Fruit fly (Drosophila melanogaster) whole organism, embryonic: Measurements from ENCODE around the gene CG15629.

Source experiments
- CG10147 ChIP-seq: fragments of 200-800 bp; sonication (Bioruptor generic); optimal IDR thresholded peaks from 2 replicates; lab custom pipeline; 2019; ENCODE audit warnings: missing biosample characterization, mild to moderate bottlenecking, missing genetic modification characterization, moderate library complexity
- CG10654 ChIP-seq: fragments of 200-800 bp; sonication (Bioruptor generic); optimal IDR thresholded peaks from 2 replicates; lab custom pipeline; 2016; ENCODE audit warnings: missing biosample characterization, missing genetic modification characterization
- CG11093 ChIP-seq: fragments of 200-800 bp; sonication (Bioruptor generic); IDR thresholded peaks from 3 replicates; pipeline ENCODE4 v1.3.6; 2022; ENCODE audit warnings: missing biosample characterization, missing genetic modification characterization
- CG11560 ChIP-seq: fragments of 200-800 bp; sonication (Bioruptor generic); IDR thresholded peaks from 3 replicates; pipeline ENCODE4 v1.3.6; 2022; ENCODE audit warnings: missing biosample characterization, missing genetic modification characterization
- CG11695 ChIP-seq: fragments of 200-800 bp; sonication (Bioruptor generic); IDR thresholded peaks from 3 replicates; pipeline ENCODE4 v1.3.6; 2022; ENCODE audit warnings: missing biosample characterization, missing genetic modification characterization
- CG12299 ChIP-seq: fragments of 200-800 bp; sonication (Bioruptor generic); optimal IDR thresholded peaks from 2 replicates; lab custom pipeline; 2018; ENCODE audit warnings: missing biosample characterization, mild to moderate bottlenecking, missing genetic modification characterization
- CG13287 ChIP-seq: fragments of 200-800 bp; sonication (Bioruptor generic); IDR thresholded peaks from 2 replicates; pipeline ENCODE4 v1.3.6; 2022; ENCODE audit warnings: missing biosample characterization, missing genetic modification characterization; ENCODE audit not compliant: partially characterized antibody
- CG13296 ChIP-seq: fragments of 200-800 bp; sonication (Bioruptor generic); optimal IDR thresholded peaks from 3 replicates; lab custom pipeline; 2018; ENCODE audit warnings: missing biosample characterization, mild to moderate bottlenecking, missing genetic modification characterization
- CG14014 ChIP-seq: fragments of 200-800 bp; sonication (Bioruptor generic); IDR thresholded peaks from 2 replicates; pipeline ENCODE4 v1.3.6; 2022; ENCODE audit warnings: missing biosample characterization, missing genetic modification characterization
- CG14050 ChIP-seq: fragments of 200-800 bp; sonication (Bioruptor generic); IDR thresholded peaks from 3 replicates; pipeline ENCODE4 v1.3.6; 2022; ENCODE audit warnings: missing biosample characterization, missing genetic modification characterization
- CG14710 ChIP-seq: fragments of 200-800 bp; sonication (Bioruptor generic); optimal IDR thresholded peaks from 3 replicates; lab custom pipeline; 2019; ENCODE audit warnings: missing biosample characterization, mild to moderate bottlenecking, missing genetic modification characterization, moderate library complexity
- CG17802 ChIP-seq: fragments of 200-800 bp; sonication (Bioruptor generic); optimal IDR thresholded peaks from 2 replicates; lab custom pipeline; 2018; ENCODE audit warnings: missing biosample characterization, mild to moderate bottlenecking, missing genetic modification characterization, moderate library complexity
- CG2199 ChIP-seq: fragments of 200-800 bp; sonication (Bioruptor generic); IDR thresholded peaks from 3 replicates; pipeline ENCODE4 v1.3.6; 2022; ENCODE audit warnings: missing biosample characterization, missing genetic modification characterization
- CG32532 ChIP-seq: fragments of 200-800 bp; sonication (Bioruptor generic); IDR thresholded peaks from 2 replicates; pipeline ENCODE4 v1.3.6; 2022; ENCODE audit warnings: missing biosample characterization, missing genetic modification characterization
- CG3407 ChIP-seq: fragments of 200-800 bp; sonication (Bioruptor generic); optimal IDR thresholded peaks from 2 replicates; lab custom pipeline; 2018; ENCODE audit warnings: missing biosample characterization, mild to moderate bottlenecking, missing genetic modification characterization
- CG3838 ChIP-seq: fragments of 200-800 bp; sonication (Bioruptor generic); optimal IDR thresholded peaks from 3 replicates; lab custom pipeline; 2016; ENCODE audit warnings: missing biosample characterization, missing genetic modification characterization
- CG42726 ChIP-seq: fragments of 200-800 bp; sonication (Bioruptor generic); IDR thresholded peaks from 2 replicates; pipeline ENCODE4 v1.3.6; 2022; ENCODE audit warnings: missing biosample characterization, missing genetic modification characterization; ENCODE audit not compliant: partially characterized antibody
- CG4730 ChIP-seq: fragments of 200-800 bp; sonication (Bioruptor generic); IDR thresholded peaks from 2 replicates; pipeline ENCODE4 v1.3.6; 2022; ENCODE audit warnings: missing biosample characterization, missing genetic modification characterization
- CG5953 ChIP-seq: fragments of 200-800 bp; sonication (Bioruptor generic); IDR thresholded peaks from 2 replicates; pipeline ENCODE4 v1.3.6; 2022; ENCODE audit warnings: missing biosample characterization, missing genetic modification characterization
- CG6254 ChIP-seq: fragments of 200-800 bp; sonication (Bioruptor generic); optimal IDR thresholded peaks from 3 replicates; lab custom pipeline; 2017; ENCODE audit warnings: mild to moderate bottlenecking, missing biosample characterization, missing genetic modification reagents, missing genetic modification characterization
- CG6791 ChIP-seq: fragments of 200-800 bp; sonication (Bioruptor generic); IDR thresholded peaks from 3 replicates; pipeline ENCODE4 v1.3.6; 2022; ENCODE audit warnings: missing biosample characterization, missing genetic modification characterization; ENCODE audit not compliant: partially characterized antibody
- CG7987 ChIP-seq: fragments of 200-800 bp; sonication (Bioruptor generic); optimal IDR thresholded peaks from 2 replicates; lab custom pipeline; 2018; ENCODE audit warnings: missing biosample characterization, mild to moderate bottlenecking, missing genetic modification characterization, moderate library complexity
- CG8388 ChIP-seq: fragments of 200-800 bp; sonication (Bioruptor generic); optimal IDR thresholded peaks from 2 replicates; lab custom pipeline; 2019; ENCODE audit warnings: missing biosample characterization, mild to moderate bottlenecking, missing genetic modification characterization, moderate library complexity
- CG8924 ChIP-seq: fragments of 200-800 bp; optimal IDR thresholded peaks from 3 replicates; lab custom pipeline; 2019; ENCODE audit warnings: missing biosample characterization, mild to moderate bottlenecking, missing genetic modification characterization, moderate library complexity
- CG9727 ChIP-seq: fragments of 200-800 bp; sonication (Bioruptor generic); optimal IDR thresholded peaks from 3 replicates; lab custom pipeline; 2017; ENCODE audit warnings: missing biosample characterization, mild to moderate bottlenecking, missing genetic modification characterization
- Camta ChIP-seq: fragments of 200-800 bp; sonication (Bioruptor generic); optimal IDR thresholded peaks from 2 replicates; lab custom pipeline; 2016; ENCODE audit warnings: missing biosample characterization, missing genetic modification characterization
- Deaf1 ChIP-seq: fragments of 200-800 bp; optimal IDR thresholded peaks from 3 replicates; lab custom pipeline; 2019; ENCODE audit warnings: missing biosample characterization, mild to moderate bottlenecking, missing genetic modification characterization, moderate library complexity
- Dip2 ChIP-seq: fragments of 200-800 bp; sonication (Bioruptor generic); IDR thresholded peaks from 2 replicates; pipeline ENCODE4 v1.3.6; 2022; ENCODE audit warnings: missing biosample characterization, missing genetic modification characterization
- HLH4C ChIP-seq: fragments of 200-800 bp; sonication (Bioruptor generic); IDR thresholded peaks from 3 replicates; pipeline ENCODE4 v1.3.6; 2022; ENCODE audit warnings: missing biosample characterization, missing genetic modification characterization; ENCODE audit not compliant: partially characterized antibody
- HmgZ ChIP-seq: fragments of 200-800 bp; sonication (Bioruptor generic); optimal IDR thresholded peaks from 2 replicates; lab custom pipeline; 2018; ENCODE audit warnings: missing biosample characterization, mild to moderate bottlenecking, missing genetic modification characterization
- Hr3 ChIP-seq: fragments of 200-800 bp; sonication (Bioruptor generic); optimal IDR thresholded peaks from 3 replicates; lab custom pipeline; 2016; ENCODE audit warnings: missing biosample characterization, missing genetic modification characterization
- Kr ChIP-seq: fragments of 200-800 bp; sonication (Bioruptor generic); optimal IDR thresholded peaks from 2 replicates; lab custom pipeline; 2017; ENCODE audit warnings: missing biosample characterization, mild to moderate bottlenecking, missing genetic modification characterization
- Taf1 ChIP-seq: fragments of 200-800 bp; sonication (Bioruptor generic); IDR thresholded peaks from 2 replicates; pipeline ENCODE4 v1.3.6; 2022; ENCODE audit warnings: missing biosample characterization, missing genetic modification characterization
- Usf ChIP-seq: fragments of 200-800 bp; sonication (Bioruptor generic); optimal IDR thresholded peaks from 2 replicates; lab custom pipeline; 2017; ENCODE audit warnings: missing genotype, missing biosample characterization, missing genetic modification characterization
- Xbp1 ChIP-seq: fragments of 200-800 bp; sonication (Bioruptor generic); optimal IDR thresholded peaks from 3 replicates; lab custom pipeline; 2016; ENCODE audit warnings: missing biosample characterization, mild to moderate bottlenecking, missing genetic modification characterization
- ash1 ChIP-seq: fragments of 200-800 bp; sonication (Bioruptor generic); optimal IDR thresholded peaks from 2 replicates; lab custom pipeline; 2018; ENCODE audit warnings: missing biosample characterization, mild to moderate bottlenecking, missing genetic modification characterization
- dmrt11E ChIP-seq: fragments of 200-800 bp; sonication (Bioruptor generic); optimal IDR thresholded peaks from 3 replicates; lab custom pipeline; 2018; ENCODE audit warnings: missing biosample characterization, mild to moderate bottlenecking, missing genetic modification characterization, moderate library complexity
- dmrt99B ChIP-seq: fragments of 200-800 bp; sonication (Bioruptor generic); optimal IDR thresholded peaks from 2 replicates; lab custom pipeline; 2018; ENCODE audit warnings: missing biosample characterization, mild to moderate bottlenecking, missing genetic modification characterization, moderate library complexity
- fd3F ChIP-seq: fragments of 200-800 bp; sonication (Bioruptor generic); optimal IDR thresholded peaks from 2 replicates; lab custom pipeline; 2018; ENCODE audit warnings: missing biosample characterization, mild to moderate bottlenecking, missing genetic modification characterization, moderate library complexity
- kay ChIP-seq: fragments of 200-800 bp; sonication (Bioruptor generic); optimal IDR thresholded peaks from 2 replicates; lab custom pipeline; 2016; ENCODE audit warnings: missing biosample characterization, missing genetic modification characterization
- knrl ChIP-seq: fragments of 200-800 bp; sonication (Bioruptor generic); IDR thresholded peaks from 3 replicates; pipeline ENCODE4 v1.3.6; 2022; ENCODE audit warnings: missing biosample characterization, missing genetic modification characterization; ENCODE audit not compliant: partially characterized antibody
- org-1 ChIP-seq: fragments of 200-800 bp; sonication (Bioruptor generic); optimal IDR thresholded peaks from 2 replicates; lab custom pipeline; 2017; ENCODE audit warnings: missing biosample characterization, missing genetic modification characterization
- run ChIP-seq: fragments of 200-800 bp; sonication (Bioruptor generic); optimal IDR thresholded peaks from 3 replicates; lab custom pipeline; 2018; ENCODE audit warnings: missing biosample characterization, mild to moderate bottlenecking, missing genetic modification characterization
- salm ChIP-seq: fragments of 200-800 bp; sonication (Bioruptor generic); optimal IDR thresholded peaks from 2 replicates; lab custom pipeline; 2018; ENCODE audit warnings: missing biosample characterization, mild to moderate bottlenecking, missing genetic modification characterization
- seq ChIP-seq: fragments of 200-800 bp; sonication (Bioruptor generic); IDR thresholded peaks from 2 replicates; pipeline ENCODE4 v1.3.6; 2022; ENCODE audit warnings: missing biosample characterization, missing genetic modification characterization
- sna ChIP-seq: fragments of 200-800 bp; sonication (Bioruptor generic); IDR thresholded peaks from 2 replicates; pipeline ENCODE4 v1.3.6; 2022; ENCODE audit warnings: missing biosample characterization, missing genetic modification characterization; ENCODE audit not compliant: partially characterized antibody
- unc-4 ChIP-seq: fragments of 200-800 bp; sonication (Bioruptor generic); IDR thresholded peaks from 2 replicates; pipeline ENCODE4 v1.3.6; 2022; ENCODE audit warnings: missing biosample characterization, missing genetic modification characterization; ENCODE audit not compliant: partially characterized antibody
- yki ChIP-seq: fragments of >200 bp; optimal IDR thresholded peaks from 3 replicates; lab custom pipeline; 2018
- zen ChIP-seq: fragments of 200-800 bp; sonication (Bioruptor generic); optimal IDR thresholded peaks from 3 replicates; lab custom pipeline; 2018; ENCODE audit warnings: missing biosample characterization, mild to moderate bottlenecking, missing genetic modification characterization, moderate library complexity

Gene CG15629

DNA sequence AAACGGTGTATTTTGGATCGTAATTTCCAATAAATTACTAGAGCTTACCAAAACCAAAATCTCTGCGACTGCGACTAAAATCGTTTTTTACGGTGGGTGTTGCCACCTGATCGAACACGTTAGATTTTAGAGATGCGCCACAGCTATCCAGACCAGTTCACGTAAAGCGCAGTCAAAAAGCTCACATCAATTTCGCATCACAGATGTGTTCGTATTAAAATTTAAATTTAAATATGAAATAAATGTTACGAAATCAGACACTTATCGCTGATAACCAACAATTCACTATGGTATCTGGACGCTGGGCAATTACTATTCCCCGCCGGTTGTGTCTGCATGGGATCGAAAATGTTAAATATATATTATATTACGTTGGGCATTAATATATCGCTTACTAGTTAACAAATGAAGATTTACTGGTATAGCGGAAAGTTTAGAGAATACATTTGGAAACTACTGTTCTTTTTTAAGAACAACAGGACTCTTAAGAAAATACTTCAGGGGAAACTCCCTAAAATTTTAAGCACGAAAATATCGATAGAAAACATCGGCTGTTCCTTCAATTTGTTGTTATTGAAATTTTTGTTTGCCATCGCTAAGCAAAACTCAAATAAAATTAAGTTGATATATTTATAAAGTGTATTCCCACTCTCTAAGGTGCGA is 34.5 kb downstream of the CG15629 start, which contains the start of the genes mxt and CG11927 (continued):
- TF ChIP-seq CG9727 (GFP tag; lab: Kevin White, UChicago): peak; percentile 33
- TF ChIP-seq sna: peak; percentile 82
- peak; percentile 88 for TF ChIP-seq knrl (GFP tag; lab: Robert Waterston, UW)
- TF ChIP-seq yki (lab: Kevin White, UChicago): no peak
- no peak for TF ChIP-seq CG14050 (GFP tag; lab: Robert Waterston, UW)
- TF ChIP-seq salm (tag; lab: Kevin White, UChicago): no peak
- TF ChIP-seq dmrt11E (tag; lab: Kevin White, UChicago): peak; percentile 29
- no peak for TF ChIP-seq CG4730 (GFP tag; lab: Robert Waterston, UW)
- no peak for TF ChIP-seq CG3407 (GFP tag; lab: Kevin White, UChicago)
- peak; percentile 27 for TF ChIP-seq Camta (GFP tag; lab: Kevin White, UChicago)
- peak; percentile 3 for TF ChIP-seq CG8388 (GFP tag; lab: Kevin White, UChicago)
- no peak for TF ChIP-seq run (tag; lab: Kevin White, UChicago)
- no peak for TF ChIP-seq zen (tag; lab: Kevin White, UChicago)
- TF ChIP-seq CG42726: peak; percentile 85; the same call in 1 of the 2 replicates
- no peak for TF ChIP-seq CG6254
- TF ChIP-seq CG13287: peak; percentile 90
- peak; percentile 7 for TF ChIP-seq CG3838 (GFP tag; lab: Kevin White, UChicago)
- TF ChIP-seq CG11695 (GFP tag; lab: Robert Waterston, UW): no peak
- TF ChIP-seq Deaf1 (tag; lab: Kevin White, UChicago): no peak
- no peak for TF ChIP-seq seq (GFP tag; lab: Robert Waterston, UW)
- TF ChIP-seq CG5953 (GFP tag; lab: Robert Waterston, UW): no peak
- no peak for TF ChIP-seq Kr
- peak; percentile 23 for TF ChIP-seq fd3F (GFP tag; lab: Kevin White, UChicago)
- no peak for TF ChIP-seq Usf (GFP tag; lab: Kevin White, UChicago)
- TF ChIP-seq CG14710 (tag; lab: Kevin White, UChicago): peak; percentile 63
- TF ChIP-seq CG14014 (GFP tag; lab: Robert Waterston, UW): 0 out of 2 replicates have a peak, but pooled peaks have one; percentile 45
- TF ChIP-seq CG11560 (tag; lab: Robert Waterston, UW): no peak
- TF ChIP-seq CG13296 (GFP tag; lab: Kevin White, UChicago): no peak
- TF ChIP-seq CG32532 (GFP tag; lab: Robert Waterston, UW): peak; percentile 61
- no peak for TF ChIP-seq org-1 (GFP tag; lab: Kevin White, UChicago)
- peak; percentile 66 for TF ChIP-seq Xbp1 (GFP tag; lab: Kevin White, UChicago)
- no peak for TF ChIP-seq dmrt99B
- TF ChIP-seq ash1 (GFP tag; lab: Kevin White, UChicago): no peak
- peak; percentile 87 for TF ChIP-seq unc-4
- TF ChIP-seq Taf1 (GFP tag; lab: Robert Waterston, UW): no peak
- TF ChIP-seq Dip2 (GFP tag; lab: Robert Waterston, UW): no peak
- peak; percentile 82 for TF ChIP-seq CG6791 (GFP tag; lab: Robert Waterston, UW)
- no peak for TF ChIP-seq CG12299
- peak; percentile 38 for TF ChIP-seq CG10654 (GFP tag; lab: Kevin White, UChicago)
- 0 out of 3 replicates have a peak, but pooled peaks have one; percentile 31 for TF ChIP-seq CG11093 (GFP tag; lab: Robert Waterston, UW)
- TF ChIP-seq HmgZ (tag; lab: Kevin White, UChicago): peak; percentile 36
- peak; percentile 76; the same call in 2 of the 3 replicates for TF ChIP-seq HLH4C (GFP tag; lab: Robert Waterston, UW)
- peak; percentile 61 for TF ChIP-seq CG17802 (tag; lab: Kevin White, UChicago)
- peak; percentile 24 for TF ChIP-seq CG10147 (GFP tag; lab: Kevin White, UChicago)
- no peak for TF ChIP-seq CG7987 (GFP tag; lab: Kevin White, UChicago)
- TF ChIP-seq kay (GFP tag; lab: Kevin White, UChicago): peak; percentile 37
- no peak for TF ChIP-seq CG2199 (GFP tag; lab: Robert Waterston, UW)
- peak; percentile 52 for TF ChIP-seq Hr3 (GFP tag; lab: Kevin White, UChicago)
- peak; percentile 56 for TF ChIP-seq CG8924 (tag; lab: Kevin White, UChicago)
